Fruit fly (Drosophila melanogaster) whole organism, embryonic: ENCODE data around the gene Sfp93F.
A peak's percentile ranks its signal among the peaks of the same experiment; 100 is the strongest.

ENCODE experiments used
- Ada2b ChIP-seq: fragments of 200-800 bp; sonication (Bioruptor generic); IDR thresholded peaks from 2 replicates; pipeline ENCODE4 v1.3.6; 2022; ENCODE audit warnings: missing biosample characterization, missing genetic modification characterization
- BtbVII ChIP-seq: fragments of 200-800 bp; sonication (Bioruptor generic); optimal IDR thresholded peaks from 3 replicates; lab custom pipeline; 2017; ENCODE audit warnings: missing biosample characterization, mild to moderate bottlenecking, missing genetic modification characterization
- CG10565 ChIP-seq: fragments of 200-800 bp; sonication (Bioruptor generic); optimal IDR thresholded peaks from 3 replicates; lab custom pipeline; 2016; ENCODE audit warnings: missing biosample characterization, mild to moderate bottlenecking, missing genetic modification characterization
- CG10979 ChIP-seq: fragments of 200-800 bp; sonication (Bioruptor generic); optimal IDR thresholded peaks from 2 replicates; lab custom pipeline; 2018; ENCODE audit warnings: missing biosample characterization, mild to moderate bottlenecking, missing genetic modification characterization, moderate library complexity
- CG12659 ChIP-seq: fragments of 200-800 bp; sonication (Bioruptor generic); optimal IDR thresholded peaks from 3 replicates; lab custom pipeline; 2017; ENCODE audit warnings: mild to moderate bottlenecking, missing biosample characterization, missing genetic modification reagents, missing genetic modification characterization
- CG13287 ChIP-seq: fragments of 200-800 bp; sonication (Bioruptor generic); IDR thresholded peaks from 2 replicates; pipeline ENCODE4 v1.3.6; 2022; ENCODE audit warnings: missing biosample characterization, missing genetic modification characterization; ENCODE audit not compliant: partially characterized antibody
- CG13775 ChIP-seq: fragments of 200-800 bp; sonication (Bioruptor generic); optimal IDR thresholded peaks from 3 replicates; lab custom pipeline; 2017; ENCODE audit warnings: missing biosample characterization, mild to moderate bottlenecking, missing genetic modification characterization
- CG15514 ChIP-seq: fragments of 200-800 bp; sonication (Bioruptor generic); optimal IDR thresholded peaks from 3 replicates; lab custom pipeline; 2017; ENCODE audit warnings: missing biosample characterization, missing genetic modification characterization, mild to moderate bottlenecking, moderate library complexity, missing genetic modification reagents
- CG18011 ChIP-seq: fragments of 200-800 bp; sonication (Bioruptor generic); optimal IDR thresholded peaks from 2 replicates; lab custom pipeline; 2017; ENCODE audit warnings: missing biosample characterization, missing genetic modification characterization, mild to moderate bottlenecking, moderate library complexity, missing genotype
- CG34422 ChIP-seq: fragments of 200-800 bp; sonication (Bioruptor generic); IDR thresholded peaks from 3 replicates; pipeline ENCODE4 v1.3.6; 2022; ENCODE audit warnings: missing biosample characterization, missing genetic modification characterization
- CG4617 ChIP-seq: fragments of 200-800 bp; sonication (Bioruptor generic); optimal IDR thresholded peaks from 3 replicates; lab custom pipeline; 2016; ENCODE audit warnings: missing biosample characterization, missing genetic modification characterization, borderline replicate concordance
- CG6683 ChIP-seq: fragments of 200-800 bp; sonication (Bioruptor generic); optimal IDR thresholded peaks from 2 replicates; lab custom pipeline; 2017; ENCODE audit warnings: missing biosample characterization, mild to moderate bottlenecking, missing genetic modification characterization, missing genetic modification reagents
- CG7786 ChIP-seq: fragments of 200-800 bp; sonication (Bioruptor generic); optimal IDR thresholded peaks from 2 replicates; lab custom pipeline; 2016; ENCODE audit warnings: missing biosample characterization, missing genetic modification characterization
- CrebB ChIP-seq: fragments of 200-800 bp; sonication (Bioruptor generic); optimal IDR thresholded peaks from 3 replicates; lab custom pipeline; 2018; ENCODE audit warnings: missing biosample characterization, mild to moderate bottlenecking, missing genetic modification characterization
- Deaf1 ChIP-seq: fragments of 200-800 bp; optimal IDR thresholded peaks from 3 replicates; lab custom pipeline; 2019; ENCODE audit warnings: missing biosample characterization, mild to moderate bottlenecking, missing genetic modification characterization, moderate library complexity
- Doc2 ChIP-seq: fragments of 200-800 bp; sonication (Bioruptor generic); IDR thresholded peaks from 2 replicates; pipeline ENCODE4 v1.3.6; 2022; ENCODE audit warnings: missing biosample characterization, missing genetic modification characterization
- Dp ChIP-seq: fragments of 200-800 bp; sonication (Bioruptor generic); optimal IDR thresholded peaks from 2 replicates; lab custom pipeline; 2018; ENCODE audit warnings: missing biosample characterization, mild to moderate bottlenecking, missing genetic modification characterization, moderate library complexity
- Ets97D ChIP-seq: fragments of 200-800 bp; sonication (Bioruptor generic); optimal IDR thresholded peaks from 3 replicates; lab custom pipeline; 2016; ENCODE audit warnings: missing biosample characterization, missing genetic modification characterization
- Fer2 ChIP-seq: fragments of 200-800 bp; sonication (Bioruptor generic); optimal IDR thresholded peaks from 2 replicates; lab custom pipeline; 2018; ENCODE audit warnings: missing biosample characterization, mild to moderate bottlenecking, missing genetic modification characterization, moderate library complexity
- GATAe ChIP-seq: fragments of 200-800 bp; sonication (Bioruptor generic); conservative IDR thresholded peaks from 2 replicates; pipeline ENCODE4 v1.3.6; 2022; ENCODE audit warnings: missing biosample characterization, missing genetic modification characterization
- Hey ChIP-seq: fragments of 200-800 bp; sonication (Bioruptor generic); optimal IDR thresholded peaks from 3 replicates; lab custom pipeline; 2018; ENCODE audit warnings: missing biosample characterization, mild to moderate bottlenecking, missing genetic modification characterization
- Med ChIP-seq: fragments of 200-800 bp; sonication (Bioruptor generic); peaks from one replicate; lab custom pipeline; 2016; ENCODE audit warnings: missing biosample characterization, missing genetic modification characterization, mild to moderate bottlenecking, inconsistent platforms, moderate library complexity
- NC2α ChIP-seq: fragments of 200-800 bp; sonication (Bioruptor generic); optimal IDR thresholded peaks from 2 replicates; lab custom pipeline; 2016; ENCODE audit warnings: missing biosample characterization, missing genetic modification characterization
- YL-1 ChIP-seq: fragments of 200-800 bp; sonication (Bioruptor generic); optimal IDR thresholded peaks from 3 replicates; lab custom pipeline; 2017; ENCODE audit warnings: missing biosample characterization, mild to moderate bottlenecking, missing genetic modification characterization
- cato ChIP-seq: fragments of 200-800 bp; sonication (Bioruptor generic); optimal IDR thresholded peaks from 2 replicates; lab custom pipeline; 2016; ENCODE audit warnings: missing biosample characterization, missing genetic modification characterization, borderline replicate concordance
- caup ChIP-seq: fragments of 200-800 bp; sonication (Bioruptor generic); optimal IDR thresholded peaks from 3 replicates; lab custom pipeline; 2017; ENCODE audit warnings: missing biosample characterization, mild to moderate bottlenecking, missing genetic modification characterization, moderate library complexity; ENCODE audit not compliant: severe bottlenecking
- chinmo ChIP-seq: fragments of 200-800 bp; sonication (Bioruptor generic); IDR thresholded peaks from 4 replicates; pipeline ENCODE4 v1.3.6; 2022; ENCODE audit warnings: missing biosample characterization, missing genetic modification characterization; ENCODE audit not compliant: partially characterized antibody
- crp ChIP-seq, 2 experiments: fragments of 200-800 bp; sonication (Bioruptor generic); optimal IDR thresholded peaks; 2 replicates in 1 of 2; 3 replicates in 1 of 2; lab custom pipeline; 2017; ENCODE audit warnings: missing biosample characterization in 2 of 2, missing genetic modification characterization in 2 of 2, mild to moderate bottlenecking in 1 of 2, moderate library complexity in 1 of 2
- ewg ChIP-seq: fragments of 200-800 bp; sonication (Bioruptor generic); optimal IDR thresholded peaks from 3 replicates; lab custom pipeline; 2017; ENCODE audit warnings: mild to moderate bottlenecking, missing biosample characterization, missing genetic modification reagents, missing genetic modification characterization
- exex ChIP-seq: fragments of 200-800 bp; sonication (Bioruptor generic); optimal IDR thresholded peaks from 4 replicates; lab custom pipeline; 2018; ENCODE audit warnings: missing biosample characterization, mild to moderate bottlenecking, missing genetic modification characterization, moderate library complexity
- fd64A ChIP-seq: fragments of 200-800 bp; sonication (Bioruptor generic); optimal IDR thresholded peaks from 3 replicates; lab custom pipeline; 2018; ENCODE audit warnings: missing biosample characterization, mild to moderate bottlenecking, missing genetic modification characterization
- ftz-f1 ChIP-seq: fragments of 200-800 bp; sonication (Bioruptor generic); optimal IDR thresholded peaks from 2 replicates; lab custom pipeline; 2016; ENCODE audit warnings: missing biosample characterization, missing genetic modification characterization
- gcm ChIP-seq: fragments of 200-800 bp; sonication (Bioruptor generic); optimal IDR thresholded peaks from 2 replicates; lab custom pipeline; 2019; ENCODE audit warnings: missing biosample characterization, mild to moderate bottlenecking, missing genetic modification characterization, moderate library complexity
- grn ChIP-seq: fragments of 200-800 bp; sonication (Bioruptor generic); optimal IDR thresholded peaks from 3 replicates; lab custom pipeline; 2017; ENCODE audit warnings: missing biosample characterization, missing genetic modification characterization
- h ChIP-seq: fragments of >200 bp; optimal IDR thresholded peaks from 2 replicates; lab custom pipeline; 2017
- her ChIP-seq: fragments of 200-800 bp; sonication (Bioruptor generic); optimal IDR thresholded peaks from 2 replicates; lab custom pipeline; 2016; ENCODE audit warnings: missing biosample characterization, missing genetic modification characterization
- insv ChIP-seq, 2 experiments: fragments of 200-800 bp; sonication (Bioruptor generic); optimal IDR thresholded peaks; 3 replicates each; lab custom pipeline; 2016 to 2018; ENCODE audit warnings: missing biosample characterization in 2 of 2, missing genetic modification characterization in 2 of 2
- kah ChIP-seq: fragments of 200-800 bp; sonication (Bioruptor generic); optimal IDR thresholded peaks from 2 replicates; lab custom pipeline; 2018; ENCODE audit warnings: missing biosample characterization, mild to moderate bottlenecking, missing genetic modification characterization
- mirr ChIP-seq: fragments of 200-800 bp; sonication (Bioruptor generic); optimal IDR thresholded peaks from 3 replicates; lab custom pipeline; 2018; ENCODE audit warnings: missing biosample characterization, mild to moderate bottlenecking, missing genetic modification characterization
- scrt ChIP-seq: fragments of 200-800 bp; sonication (Bioruptor generic); optimal IDR thresholded peaks from 2 replicates; lab custom pipeline; 2018; ENCODE audit warnings: missing biosample characterization, mild to moderate bottlenecking, missing genetic modification characterization, moderate library complexity
- sd ChIP-seq: fragments of 200-800 bp; sonication (Bioruptor generic); optimal IDR thresholded peaks from 3 replicates; lab custom pipeline; 2018; ENCODE audit warnings: missing biosample characterization, mild to moderate bottlenecking, missing genetic modification characterization, moderate library complexity
- sr ChIP-seq: fragments of 200-800 bp; sonication (Bioruptor generic); IDR thresholded peaks from 3 replicates; pipeline ENCODE4 v1.3.6; 2022; ENCODE audit warnings: missing biosample characterization, missing genetic modification characterization
- ssp ChIP-seq: fragments of 200-800 bp; sonication (Bioruptor generic); IDR thresholded peaks from 2 replicates; pipeline ENCODE4 v1.3.6; 2022; ENCODE audit warnings: missing biosample characterization, missing genetic modification characterization
- sug ChIP-seq: fragments of 200-800 bp; optimal IDR thresholded peaks from 2 replicates; lab custom pipeline; 2019; ENCODE audit warnings: missing biosample characterization, mild to moderate bottlenecking, missing genetic modification characterization, moderate library complexity
- trem ChIP-seq: fragments of 200-800 bp; optimal IDR thresholded peaks from 3 replicates; lab custom pipeline; 2019; ENCODE audit warnings: missing biosample characterization, mild to moderate bottlenecking, missing genetic modification characterization, moderate library complexity
- vvl ChIP-seq: fragments of 200-800 bp; sonication (Bioruptor generic); IDR thresholded peaks from 2 replicates; pipeline ENCODE4 v1.3.6; 2022; ENCODE audit warnings: missing biosample characterization, missing genetic modification characterization
- zf30C ChIP-seq: fragments of 200-800 bp; sonication (Bioruptor generic); optimal IDR thresholded peaks from 3 replicates; lab custom pipeline; 2018; ENCODE audit warnings: missing biosample characterization, mild to moderate bottlenecking, missing genetic modification characterization

Gene Sfp93F

DNA sequence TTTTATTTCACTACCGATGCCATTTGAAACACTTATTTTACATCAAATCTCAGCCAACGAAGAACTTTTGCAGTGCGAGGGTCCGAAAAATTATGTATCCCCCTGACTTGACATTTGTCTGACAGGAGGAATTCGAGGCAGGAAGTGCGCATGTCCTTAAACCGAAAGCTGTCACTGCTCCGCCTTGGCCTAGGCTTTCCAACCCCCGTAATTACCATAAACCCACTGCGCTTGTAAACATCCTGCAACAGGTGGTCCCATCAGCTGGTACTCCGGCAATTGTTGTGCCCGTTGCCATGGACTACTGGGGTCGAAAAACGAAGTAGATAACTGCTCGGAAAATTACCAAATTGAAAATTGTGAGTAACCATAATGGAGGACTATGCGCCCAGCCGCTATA is 39.7 kb upstream of the Sfp93F start, which contains the start of the genes GABA-B-R2 and CG6800:
GABA-B-R2 (minus strand) TSS at position 75 of the 400 bp plus-strand sequence.
CG6800 (plus strand) TSS at position 373 of the 400 bp plus-strand sequence.
- TF ChIP-seq Dp (no peak), BtbVII (GFP tag; lab: Kevin White, UChicago) (no peak), YL-1 (GFP tag; lab: Kevin White, UChicago) (peak; percentile 9), vvl (no peak), CG7786 (no peak), fd64A (GFP tag; lab: Kevin White, UChicago) (no peak), CG10979 (tag; lab: Kevin White, UChicago) (no peak), kah (GFP tag; lab: Kevin White, UChicago) (peak; percentile 64), CG12659 (GFP tag; lab: Kevin White, UChicago) (no peak), ewg (peak; percentile 97), Deaf1 (tag; lab: Kevin White, UChicago) (no peak), CG34422 (peak; percentile 66; the same call in 1 of the 3 replicates), h (no peak), scrt (GFP tag; lab: Kevin White, UChicago) (peak; percentile 96), CG6683 (GFP tag; lab: Kevin White, UChicago) (no peak), crp (GFP tag; optimal IDR thresholded peaks at IDR 0.05; lab: Kevin White, UChicago) (peak in 1 of 2 experiments; percentile 56), CrebB (tag; lab: Kevin White, UChicago) (no peak), CG10565 (GFP tag; lab: Kevin White, UChicago) (no peak), CG4617 (no peak), Fer2 (tag; lab: Kevin White, UChicago) (no peak), cato (GFP tag; lab: Kevin White, UChicago) (no peak)

dm6 chr3R:21769218-21769617 is 33.1 kb upstream of the Sfp93F start, which contains the start of gene Burs:
Burs (plus strand) TSS chr3R:21769518.
- TF ChIP-seq CG13287 (GFP tag; lab: Robert Waterston, UW), result no peak
- TF ChIP-seq CG13775 (GFP tag; lab: Kevin White, UChicago), result no peak
- no peak for TF ChIP-seq Doc2

DNA sequence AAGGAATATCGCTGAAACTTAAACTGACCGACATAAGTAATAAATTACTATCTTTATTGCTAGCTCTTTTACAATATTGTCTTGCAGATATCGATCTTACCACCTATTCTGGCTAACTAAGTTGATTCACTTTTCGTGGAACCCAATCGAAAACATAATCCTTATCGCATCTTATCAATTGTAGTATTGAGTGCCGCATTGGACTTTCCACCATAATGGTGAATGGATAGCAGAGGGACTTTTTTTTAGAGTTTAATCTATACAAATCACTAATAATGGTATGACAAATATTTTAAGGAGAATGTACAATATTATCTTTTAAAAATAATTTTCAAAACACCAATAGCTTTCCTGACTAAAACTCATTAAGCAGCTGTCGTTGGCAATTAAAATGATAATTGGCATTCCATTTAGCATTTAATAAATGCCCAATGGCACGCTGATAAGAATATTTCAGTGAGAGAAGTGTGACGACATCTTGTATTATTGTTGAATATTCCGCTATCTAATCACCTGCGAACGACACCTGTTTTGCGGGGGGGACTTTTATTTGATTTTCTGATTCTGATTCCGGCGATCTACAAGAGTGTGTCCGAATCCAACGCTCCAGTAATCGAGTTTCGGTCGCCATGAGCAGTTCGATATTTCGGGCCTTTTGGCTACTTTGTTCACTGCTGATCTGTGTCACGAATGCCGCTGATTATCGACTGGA is 22.2 kb upstream of the Sfp93F start, which contains the start of gene CG42335:
CG42335 (plus strand) TSS at position 620 of the 712 bp plus-strand sequence.
- TF ChIP-seq CG18011 (GFP tag; lab: Kevin White, UChicago) (no peak), zf30C (no peak), exex (tag; lab: Kevin White, UChicago) (peak; percentile 69), ssp (no peak), sug (tag; lab: Kevin White, UChicago) (peak; percentile 99), Hey (tag; lab: Kevin White, UChicago) (peak; percentile 56), CG15514 (peak; percentile 13), sd (tag; lab: Kevin White, UChicago) (peak; percentile 66), grn (GFP tag; lab: Kevin White, UChicago) (peak; percentile 80), Ada2b (GFP tag; lab: Robert Waterston, UW) (no peak), Ets97D (no peak), gcm (GFP tag; lab: Kevin White, UChicago) (no peak), sr (no peak), her (GFP tag; lab: Kevin White, UChicago) (no peak), Deaf1 (tag; lab: Kevin White, UChicago) (peak; percentile 27), Med (GFP tag; lab: Kevin White, UChicago) (peak; percentile 35), mirr (GFP tag; lab: Kevin White, UChicago) (peak; percentile 78), GATAe (GFP tag; lab: Robert Waterston, UW) (peak; percentile 60), ftz-f1 (GFP tag; lab: Kevin White, UChicago) (no peak), NC2α (no peak), chinmo (GFP tag; lab: Robert Waterston, UW) (0 out of 4 replicates have a peak, but pooled peaks have one; percentile 36), trem (tag; lab: Kevin White, UChicago) (no peak), caup (peak; percentile 3), insv (GFP tag; optimal IDR thresholded peaks at IDR 0.05; lab: Kevin White, UChicago) (no peak)
